Worm (Caenorhabditis elegans) whole organism, young adult: Measurements from ENCODE around the gene cyn-8.
A peak's percentile ranks its signal among the peaks of the same experiment; 100 is the strongest.

ENCODE experiments used
- C06A6.2 ChIP-seq: fragments of 200-800 bp; sonication (Bioruptor generic); conservative IDR thresholded peaks from 2 replicates; pipeline ENCODE4 v1.3.6; 2022; ENCODE audit warnings: missing genetic modification characterization, missing compliant biosample characterization
- C17E4.6 ChIP-seq: fragments of 200-800 bp; sonication (Bioruptor generic); IDR thresholded peaks from 2 replicates; pipeline ENCODE4 v1.3.6; 2022; ENCODE audit warnings: missing genetic modification reagents, missing genetic modification characterization, missing compliant biosample characterization
- D2030.7 ChIP-seq: fragments of 200-800 bp; sonication (Bioruptor generic); IDR thresholded peaks from 2 replicates; pipeline ENCODE4 v1.3.6; 2022; ENCODE audit warnings: missing genetic modification reagents, missing genetic modification characterization, missing compliant biosample characterization
- F22D6.2 ChIP-seq: sonication (generic microtip); optimal IDR thresholded peaks from 2 replicates; lab custom pipeline; 2016; ENCODE audit warnings: mild to moderate bottlenecking, missing genetic modification characterization, missing compliant biosample characterization
- F23B12.7 ChIP-seq: sonication (generic microtip); optimal IDR thresholded peaks from 2 replicates; lab custom pipeline; 2017; ENCODE audit warnings: missing genetic modification characterization, mild to moderate bottlenecking, missing compliant biosample characterization, antibody characterized with exemption, moderate library complexity; ENCODE audit not compliant: insufficient read depth
- F37B4.10 ChIP-seq: fragments of 200-800 bp; sonication (Bioruptor generic); IDR thresholded peaks from 2 replicates; pipeline ENCODE4 v1.3.6; 2022; ENCODE audit warnings: missing genetic modification characterization, missing compliant biosample characterization
- F49E8.2 ChIP-seq: sonication (generic microtip); optimal IDR thresholded peaks from 3 replicates; lab custom pipeline; 2017; ENCODE audit warnings: missing genetic modification characterization, mild to moderate bottlenecking, missing compliant biosample characterization, antibody characterized with exemption, moderate library complexity; ENCODE audit not compliant: insufficient read depth
- F52B5.7 ChIP-seq: sonication (generic microtip); optimal IDR thresholded peaks from 2 replicates; lab custom pipeline; 2016; ENCODE audit warnings: mild to moderate bottlenecking, missing genetic modification characterization, missing compliant biosample characterization
- F57A8.1 ChIP-seq: fragments of 200-800 bp; sonication (Bioruptor generic); optimal IDR thresholded peaks from 2 replicates; lab custom pipeline; 2018; ENCODE audit warnings: mild to moderate bottlenecking, missing genetic modification characterization, moderate library complexity, missing compliant biosample characterization
- F57C9.4 ChIP-seq: sonication (generic microtip); optimal IDR thresholded peaks from 2 replicates; lab custom pipeline; 2017; ENCODE audit warnings: mild to moderate bottlenecking, missing genetic modification characterization, missing compliant biosample characterization
- K11D2.4 ChIP-seq: fragments of 200-800 bp; sonication (Bioruptor generic); IDR thresholded peaks from 2 replicates; pipeline ENCODE4 v1.3.6; 2022; ENCODE audit warnings: missing genetic modification reagents, missing genetic modification characterization, missing compliant biosample characterization
- K12H6.12 ChIP-seq: fragments of 200-800 bp; sonication (Bioruptor generic); optimal IDR thresholded peaks from 2 replicates; lab custom pipeline; 2018; ENCODE audit warnings: mild to moderate bottlenecking, missing genetic modification characterization, missing compliant biosample characterization
- Y53G8AR.9 ChIP-seq: fragments of 200-800 bp; sonication (Bioruptor generic); conservative IDR thresholded peaks from 2 replicates; pipeline ENCODE4 v1.3.6; 2022; ENCODE audit warnings: missing genetic modification reagents, missing genetic modification characterization, missing compliant biosample characterization
- Y79H2A.3 ChIP-seq: fragments of 200-800 bp; sonication (Bioruptor generic); conservative IDR thresholded peaks from 2 replicates; pipeline ENCODE4 v1.3.6; 2022; ENCODE audit warnings: missing genetic modification reagents, missing genetic modification characterization, missing compliant biosample characterization
- Y95B8A.8 ChIP-seq: fragments of 200-800 bp; sonication (Bioruptor generic); IDR thresholded peaks from 2 replicates; pipeline ENCODE4 v1.3.6; 2022; ENCODE audit warnings: missing genetic modification reagents, missing genetic modification characterization, missing compliant biosample characterization
- aptf-2 ChIP-seq: fragments of 200-800 bp; sonication (Bioruptor generic); conservative IDR thresholded peaks from 2 replicates; pipeline ENCODE4 v1.3.6; 2022; ENCODE audit warnings: missing genetic modification reagents, missing genetic modification characterization, missing compliant biosample characterization
- atf-7 ChIP-seq: sonication (generic microtip); optimal IDR thresholded peaks from 2 replicates; lab custom pipeline; 2017; ENCODE audit warnings: mild to moderate bottlenecking, missing genetic modification characterization, missing compliant biosample characterization
- attf-6 ChIP-seq: fragments of 200-800 bp; sonication (Bioruptor generic); IDR thresholded peaks from 2 replicates; pipeline ENCODE4 v1.3.6; 2022; ENCODE audit warnings: missing genetic modification reagents, missing genetic modification characterization, missing compliant biosample characterization
- bed-1 ChIP-seq: fragments of 200-800 bp; sonication (Bioruptor generic); IDR thresholded peaks from 2 replicates; pipeline ENCODE4 v1.3.6; 2022; ENCODE audit warnings: missing genetic modification reagents, missing genetic modification characterization, missing compliant biosample characterization
- ccch-3 ChIP-seq: fragments of 200-800 bp; sonication (Bioruptor generic); optimal IDR thresholded peaks from 2 replicates; lab custom pipeline; 2018; ENCODE audit warnings: mild to moderate bottlenecking, missing genetic modification characterization, missing compliant biosample characterization
- ceh-27 ChIP-seq: fragments of 200-800 bp; sonication (Bioruptor generic); optimal IDR thresholded peaks from 2 replicates; lab custom pipeline; 2018; ENCODE audit warnings: mild to moderate bottlenecking, missing genetic modification characterization, moderate library complexity, missing compliant biosample characterization
- dpff-1 ChIP-seq: sonication (generic microtip); optimal IDR thresholded peaks from 2 replicates; lab custom pipeline; 2017; ENCODE audit warnings: mild to moderate bottlenecking, missing genetic modification characterization, missing compliant biosample characterization
- ets-4 ChIP-seq: fragments of 200-800 bp; sonication (Bioruptor generic); optimal IDR thresholded peaks from 2 replicates; lab custom pipeline; 2018; ENCODE audit warnings: mild to moderate bottlenecking, missing genetic modification characterization, missing compliant biosample characterization
- fkh-3 ChIP-seq: sonication (generic microtip); optimal IDR thresholded peaks from 2 replicates; lab custom pipeline; 2016; ENCODE audit warnings: mild to moderate bottlenecking, missing genetic modification characterization, missing compliant biosample characterization
- hmg-20 ChIP-seq: fragments of 200-800 bp; sonication (Bioruptor generic); IDR thresholded peaks from 2 replicates; pipeline ENCODE4 v1.3.6; 2022; ENCODE audit warnings: missing genetic modification reagents, missing genetic modification characterization, missing compliant biosample characterization
- hrde-1 ChIP-seq: sonication (generic microtip); optimal IDR thresholded peaks from 2 replicates; lab custom pipeline; 2016; ENCODE audit warnings: missing genetic modification characterization, mild to moderate bottlenecking, missing compliant biosample characterization, moderate library complexity, missing genotype, missing genetic modification reagents, borderline replicate concordance
- let-526 ChIP-seq: fragments of 200-800 bp; sonication (Bioruptor generic); IDR thresholded peaks from 2 replicates; pipeline ENCODE4 v1.3.6; 2022; ENCODE audit warnings: missing genetic modification reagents, missing genetic modification characterization, missing compliant biosample characterization
- lin-26 ChIP-seq: fragments of 200-800 bp; sonication (Bioruptor generic); IDR thresholded peaks from 2 replicates; pipeline ENCODE4 v1.3.6; 2022; ENCODE audit warnings: missing genetic modification reagents, missing genetic modification characterization, missing compliant biosample characterization
- lin-40 ChIP-seq: sonication (generic microtip); optimal IDR thresholded peaks from 2 replicates; lab custom pipeline; 2016; ENCODE audit warnings: missing genetic modification characterization, mild to moderate bottlenecking, missing compliant biosample characterization, missing genotype, missing genetic modification reagents
- lsy-27 ChIP-seq: sonication (generic microtip); optimal IDR thresholded peaks from 2 replicates; lab custom pipeline; 2017; ENCODE audit warnings: missing genetic modification characterization, mild to moderate bottlenecking, missing compliant biosample characterization, antibody characterized with exemption, missing genotype, borderline replicate concordance; ENCODE audit not compliant: insufficient read depth
- madf-3 ChIP-seq: fragments of 200-800 bp; sonication (Bioruptor generic); IDR thresholded peaks from 2 replicates; pipeline ENCODE4 v1.3.6; 2022; ENCODE audit warnings: missing genetic modification reagents, missing genetic modification characterization, missing compliant biosample characterization
- mel-28 ChIP-seq: sonication (generic microtip); optimal IDR thresholded peaks from 2 replicates; lab custom pipeline; 2016; ENCODE audit warnings: borderline replicate concordance, mild to moderate bottlenecking, missing genetic modification characterization, missing compliant biosample characterization
- nfya-1 ChIP-seq: sonication (generic microtip); optimal IDR thresholded peaks from 2 replicates; lab custom pipeline; 2017; ENCODE audit warnings: antibody characterized with exemption, missing compliant biosample characterization, missing genetic modification characterization, borderline replicate concordance; ENCODE audit not compliant: insufficient read depth
- nhr-120 ChIP-seq: fragments of 200-800 bp; sonication (Bioruptor generic); IDR thresholded peaks from 2 replicates; pipeline ENCODE4 v1.3.6; 2022; ENCODE audit warnings: missing genetic modification characterization, missing compliant biosample characterization
- nhr-27 ChIP-seq: fragments of 200-800 bp; sonication (Bioruptor generic); optimal IDR thresholded peaks from 2 replicates; lab custom pipeline; 2018; ENCODE audit warnings: mild to moderate bottlenecking, missing genetic modification characterization, moderate library complexity, missing compliant biosample characterization
- nhr-80 ChIP-seq: sonication (generic microtip); optimal IDR thresholded peaks from 2 replicates; lab custom pipeline; 2016; ENCODE audit warnings: missing genetic modification characterization, missing compliant biosample characterization
- pbrm-1 ChIP-seq: fragments of 200-800 bp; sonication (Bioruptor generic); IDR thresholded peaks from 2 replicates; pipeline ENCODE4 v1.3.6; 2022; ENCODE audit warnings: missing genetic modification reagents, missing genetic modification characterization, missing compliant biosample characterization
- pha-4 ChIP-seq: fragments of 150-350 bp; sonication (generic microtip); optimal IDR thresholded peaks from 2 replicates; lab custom pipeline; 2014; ENCODE audit warnings: missing biosample characterization, missing genetic modification reagents, missing genetic modification characterization
- rcor-1 ChIP-seq: fragments of 200-800 bp; sonication (Bioruptor generic); IDR thresholded peaks from 2 replicates; pipeline ENCODE4 v1.3.6; 2022; ENCODE audit warnings: missing genetic modification reagents, missing genetic modification characterization, missing compliant biosample characterization
- sea-2 ChIP-seq: fragments of 200-800 bp; sonication (Bioruptor generic); IDR thresholded peaks from 2 replicates; pipeline ENCODE4 v1.3.6; 2022; ENCODE audit warnings: missing genetic modification characterization, missing compliant biosample characterization
- snpc-3.4 ChIP-seq: sonication (generic microtip); optimal IDR thresholded peaks from 2 replicates; lab custom pipeline; 2017; ENCODE audit warnings: missing genetic modification characterization, mild to moderate bottlenecking, missing compliant biosample characterization, antibody characterized with exemption, moderate library complexity, missing genotype, missing genetic modification reagents
- somi-1 ChIP-seq: fragments of 200-800 bp; sonication (Bioruptor generic); optimal IDR thresholded peaks from 2 replicates; lab custom pipeline; 2018; ENCODE audit warnings: mild to moderate bottlenecking, missing genetic modification characterization, missing compliant biosample characterization
- tbx-9 ChIP-seq: sonication (generic microtip); optimal IDR thresholded peaks from 2 replicates; lab custom pipeline; 2016; ENCODE audit warnings: borderline replicate concordance, missing genetic modification characterization, inconsistent platforms, missing compliant biosample characterization
- unc-130 ChIP-seq: sonication (generic microtip); optimal IDR thresholded peaks from 2 replicates; lab custom pipeline; 2016; ENCODE audit warnings: missing genetic modification reagents, missing genetic modification characterization, missing compliant biosample characterization
- zim-3 ChIP-seq: sonication (generic microtip); optimal IDR thresholded peaks from 2 replicates; lab custom pipeline; 2017; ENCODE audit warnings: mild to moderate bottlenecking, missing genetic modification characterization, moderate library complexity, missing compliant biosample characterization
- ztf-18 ChIP-seq: sonication (generic microtip); optimal IDR thresholded peaks from 2 replicates; lab custom pipeline; 2016; ENCODE audit warnings: missing genotype, mild to moderate bottlenecking, missing genetic modification characterization, missing compliant biosample characterization
- ztf-22 ChIP-seq: fragments of 200-800 bp; sonication (Bioruptor generic); optimal IDR thresholded peaks from 2 replicates; lab custom pipeline; 2018; ENCODE audit warnings: mild to moderate bottlenecking, missing genetic modification characterization, moderate library complexity, missing compliant biosample characterization
- ztf-28 ChIP-seq: fragments of 200-800 bp; sonication (Bioruptor generic); IDR thresholded peaks from 2 replicates; pipeline ENCODE4 v1.3.6; 2022; ENCODE audit warnings: missing genetic modification reagents, missing genetic modification characterization, missing compliant biosample characterization
- ztf-6 ChIP-seq: fragments of 200-800 bp; sonication (Bioruptor generic); IDR thresholded peaks from 2 replicates; pipeline ENCODE4 v1.3.6; 2022; ENCODE audit warnings: missing genetic modification reagents, missing genetic modification characterization, missing compliant biosample characterization

Gene cyn-8

ce11 chrX:8925443-8925842 lies 14.3 kb downstream of the cyn-8 start (continued):
- TF ChIP-seq ceh-27 (GFP tag; lab: Kevin White, UChicago) (no peak), aptf-2 (GFP tag; lab: Robert Waterston, UW) (no peak), somi-1 (no peak), F23B12.7 (tag; lab: Kevin White, UChicago) (peak; percentile 4), ztf-18 (peak; percentile 40), sea-2 (GFP tag; lab: Robert Waterston, UW) (no peak), D2030.7 (GFP tag; lab: Robert Waterston, UW) (peak; percentile 50), ztf-22 (GFP tag; lab: Kevin White, UChicago) (no peak), pbrm-1 (GFP tag; lab: Robert Waterston, UW) (peak; percentile 66), ztf-28 (GFP tag; lab: Robert Waterston, UW) (no peak), K12H6.12 (no peak), unc-130 (no peak), C06A6.2 (no peak), nhr-120 (GFP tag; lab: Robert Waterston, UW) (no peak), fkh-3 (tag; lab: Kevin White, UChicago) (no peak), F57A8.1 (GFP tag; lab: Kevin White, UChicago) (no peak), mel-28 (no peak), snpc-3.4 (tag; lab: Kevin White, UChicago) (no peak), ets-4 (no peak), F22D6.2 (tag; lab: Kevin White, UChicago) (no peak), let-526 (GFP tag; lab: Robert Waterston, UW) (no peak), rcor-1 (no peak), lin-26 (GFP tag; lab: Robert Waterston, UW) (peak; percentile 90), Y95B8A.8 (GFP tag; lab: Robert Waterston, UW) (no peak), nhr-80 (tag; lab: Kevin White, UChicago) (no peak), nfya-1 (no peak), bed-1 (no peak), tbx-9 (tag; lab: Kevin White, UChicago) (no peak), nhr-27 (tag; lab: Kevin White, UChicago) (no peak), madf-3 (GFP tag; lab: Robert Waterston, UW) (no peak), F49E8.2 (tag; lab: Kevin White, UChicago) (no peak), F37B4.10 (no peak), F57C9.4 (tag; lab: Kevin White, UChicago) (no peak), attf-6 (GFP tag; lab: Robert Waterston, UW) (no peak), Y53G8AR.9 (no peak), C17E4.6 (GFP tag; lab: Robert Waterston, UW) (no peak), dpff-1 (tag; lab: Kevin White, UChicago) (no peak), zim-3 (no peak), pha-4 (tag; lab: Kevin White, UChicago) (no peak), hrde-1 (tag; lab: Kevin White, UChicago) (no peak), K11D2.4 (GFP tag; lab: Robert Waterston, UW) (no peak), ztf-6 (GFP tag; lab: Robert Waterston, UW) (no peak), lin-40 (tag; lab: Kevin White, UChicago) (no peak), hmg-20 (GFP tag; lab: Robert Waterston, UW) (0 out of 2 replicates have a peak, but pooled peaks have one; percentile 26), F52B5.7 (no peak), atf-7 (tag; lab: Kevin White, UChicago) (no peak), lsy-27 (tag; lab: Kevin White, UChicago) (no peak), ccch-3 (GFP tag; lab: Kevin White, UChicago) (no peak), Y79H2A.3 (no peak)
